Worm (Caenorhabditis elegans): ENCODE measurements around the gene scl-10.
A peak's percentile ranks its signal among the peaks of the same experiment; 100 is the strongest.

The scl-10 gene

ce11 chrIV:13029674-13030466 lies 18.4 kb upstream of the scl-10 start (continued):
- TF ChIP-seq che-1 (tag; optimal IDR thresholded peaks at IDR 0.05) (peak; percentile 32), ceh-2 (tag; optimal IDR thresholded peaks at IDR 0.05) (peak; percentile 16), tbx-2 (tag; optimal IDR thresholded peaks at IDR 0.05) (peak; percentile 35), ceh-14 (tag; optimal IDR thresholded peaks at IDR 0.05) (no peak), fax-1 (tag; optimal IDR thresholded peaks at IDR 0.05) (peak; percentile 40), lin-11 (tag; optimal IDR thresholded peaks at IDR 0.05) (no peak), sox-4 (tag; optimal IDR thresholded peaks at IDR 0.05) (no peak), syd-9 (tag; optimal IDR thresholded peaks at IDR 0.05) (no peak), ref-2 (tag; optimal IDR thresholded peaks at IDR 0.05) (peak; percentile 59), pax-1 (tag; optimal IDR thresholded peaks at IDR 0.05) (no peak), dve-1 (tag; optimal IDR thresholded peaks at IDR 0.05) (peak; percentile 47), hlh-30 (tag; optimal IDR thresholded peaks at IDR 0.05; ENCODE audit: insufficient read depth) (peak; percentile 11), nhr-11 (tag; optimal IDR thresholded peaks at IDR 0.05) (no peak), unc-42 (tag; optimal IDR thresholded peaks at IDR 0.05) (peak; percentile 4)

ce11 chrIV:13030467-13031299 lies 17.6 kb upstream of the scl-10 start:
- TF ChIP-seq che-1 (tag; optimal IDR thresholded peaks at IDR 0.05) = peak; percentile 3
- TF ChIP-seq hlh-15 (tag; optimal IDR thresholded peaks at IDR 0.05) = no peak
- peak; percentile 7 for TF ChIP-seq elt-2 (tag; optimal IDR thresholded peaks at IDR 0.05)
- TF ChIP-seq F13H6.1 (tag; optimal IDR thresholded peaks at IDR 0.05) = no peak
- peak; percentile 19 for TF ChIP-seq ama-1 (optimal IDR thresholded peaks at IDR 0.05)
- no peak for TF ChIP-seq ceh-30 (tag; optimal IDR thresholded peaks at IDR 0.05)
- no peak for TF ChIP-seq hlh-6 (tag; optimal IDR thresholded peaks at IDR 0.05)
- no peak for TF ChIP-seq unc-86 (tag; optimal IDR thresholded peaks at IDR 0.05)
- TF ChIP-seq ceh-31 (tag; optimal IDR thresholded peaks at IDR 0.05) = peak; percentile 15
- no peak for TF ChIP-seq fkh-6 (tag; optimal IDR thresholded peaks at IDR 0.05)
- TF ChIP-seq nfya-1 (tag; optimal IDR thresholded peaks at IDR 0.05) = no peak
- TF ChIP-seq fax-1 (tag; optimal IDR thresholded peaks at IDR 0.05) = no peak
- TF ChIP-seq tbx-2 (tag; optimal IDR thresholded peaks at IDR 0.05) = peak; percentile 42
- TF ChIP-seq tbx-7 (tag; optimal IDR thresholded peaks at IDR 0.05) = no peak
- TF ChIP-seq ets-4 (tag; optimal IDR thresholded peaks at IDR 0.05) = no peak

ce11 chrIV:13032153-13032552 lies 16.1 kb upstream of the scl-10 start:
- no peak for TF ChIP-seq rnt-1 (tag; optimal IDR thresholded peaks at IDR 0.05)
- no peak for TF ChIP-seq ceh-22 (tag; optimal IDR thresholded peaks at IDR 0.05)
- no peak for TF ChIP-seq tbx-2 (tag; optimal IDR thresholded peaks at IDR 0.05)
- no peak for TF ChIP-seq ttx-3 (tag; optimal IDR thresholded peaks at IDR 0.05)
- TF ChIP-seq mec-3 (tag; optimal IDR thresholded peaks at IDR 0.05; ENCODE audit: borderline replicate concordance) = no peak
- TF ChIP-seq gmeb-2 (tag; optimal IDR thresholded peaks at IDR 0.05) = no peak
- TF ChIP-seq ceh-24 (tag; optimal IDR thresholded peaks at IDR 0.05) = no peak
- TF ChIP-seq F13H6.1 (tag; optimal IDR thresholded peaks at IDR 0.05) = no peak
- no peak for TF ChIP-seq ama-1 (optimal IDR thresholded peaks at IDR 0.05)
- no peak for TF ChIP-seq pat-9 (tag; optimal IDR thresholded peaks at IDR 0.05)
- TF ChIP-seq ceh-6 (GFP tag; optimal IDR thresholded peaks at IDR 0.05) = no peak

- TF ChIP-seq dmd-4 (tag; optimal IDR thresholded peaks at IDR 0.05; ENCODE audit: borderline replicate concordance) = no peak
- TF ChIP-seq unc-42 (tag; optimal IDR thresholded peaks at IDR 0.05) = no peak
- TF ChIP-seq ceh-18 (tag; optimal IDR thresholded peaks at IDR 0.05) = no peak
- no peak for TF ChIP-seq C38D4.7 (GFP tag; optimal IDR thresholded peaks at IDR 0.05)
- no peak for TF ChIP-seq fkh-6 (tag; optimal IDR thresholded peaks at IDR 0.05)
- TF ChIP-seq nfya-1 (tag; optimal IDR thresholded peaks at IDR 0.05) = no peak
- no peak for TF ChIP-seq ama-1 (optimal IDR thresholded peaks at IDR 0.05)
- TF ChIP-seq sox-2 (GFP tag; IDR thresholded peaks at IDR 0.05) = no peak
- TF ChIP-seq eyg-1 (tag; optimal IDR thresholded peaks at IDR 0.05) = no peak
- TF ChIP-seq hlh-8 (tag; optimal IDR thresholded peaks at IDR 0.05) = no peak
- TF ChIP-seq hlh-13 (GFP tag; optimal IDR thresholded peaks at IDR 0.05) = no peak
- no peak for TF ChIP-seq ceh-6 (GFP tag; optimal IDR thresholded peaks at IDR 0.05)
- no peak for TF ChIP-seq syd-9 (tag; optimal IDR thresholded peaks at IDR 0.05)
Measured at ce11 chrIV:13033516-13033915, 14.7 kb upstream of the scl-10 start.

Measured in whole organism, late embryonic.